Fruit fly (Drosophila melanogaster) whole organism, larva: ENCODE data around the gene CG12608.

Experiments used
- noc ChIP-seq: fragments of 200-800 bp; sonication (Bioruptor generic); optimal IDR thresholded peaks from 3 replicates; lab custom pipeline; 2019; ENCODE audit warnings: missing biosample characterization, mild to moderate bottlenecking, missing genetic modification characterization, moderate library complexity

The CG12608 gene

dm6 chrX:15344473-15345331, at the start of gene CG12608, which contains the start of gene Prp5:
TSS of gene CG12608 (minus strand) at chrX:15344625.
TSS of gene Prp5 (plus strand) at chrX:15345169.
- no peak for TF ChIP-seq noc (tag; lab: Kevin White, UChicago)

dm6 chrX:15387344-15387743, 42.9 kb upstream of the CG12608 start:
- no peak for TF ChIP-seq noc (tag; lab: Kevin White, UChicago)

- TF ChIP-seq noc (tag; lab: Kevin White, UChicago), result no peak
Observed at dm6 chrX:15385176-15386056, 41.0 kb upstream of the CG12608 start, which contains the start of gene CG9164. TSS of gene CG9164 (minus strand) at chrX:15385441.

dm6 chrX:15383513-15384373, 39.3 kb upstream of the CG12608 start:
- TF ChIP-seq noc (tag; lab: Kevin White, UChicago), result no peak

- no peak for TF ChIP-seq noc (tag; lab: Kevin White, UChicago)
Observed at dm6 chrX:15380207-15380606, 35.8 kb upstream of the CG12608 start.

- TF ChIP-seq noc (tag; lab: Kevin White, UChicago), result no peak
Observed at dm6 chrX:15379014-15379491, 34.6 kb upstream of the CG12608 start, which contains the start of gene acj6. TSS of gene acj6 (minus strand) at chrX:15379064.

- TF ChIP-seq noc (tag; lab: Kevin White, UChicago), result no peak
Observed at dm6 chrX:15370103-15370502, 25.7 kb upstream of the CG12608 start.

- no peak for TF ChIP-seq noc (tag; lab: Kevin White, UChicago)
Observed at dm6 chrX:15364467-15364866, 20.0 kb upstream of the CG12608 start.

- no peak for TF ChIP-seq noc (tag; lab: Kevin White, UChicago)
Observed at dm6 chrX:15363649-15364048, 19.2 kb upstream of the CG12608 start.

dm6 chrX:15360961-15361360, 16.5 kb upstream of the CG12608 start, which contains the start of gene Pp1-13C:
TSS of gene Pp1-13C (minus strand) at chrX:15361061.
- no peak for TF ChIP-seq noc (tag; lab: Kevin White, UChicago)

- no peak for TF ChIP-seq noc (tag; lab: Kevin White, UChicago)
Observed at dm6 chrX:15356410-15356809, 12.0 kb upstream of the CG12608 start.

- TF ChIP-seq noc (tag; lab: Kevin White, UChicago), result no peak
Observed at dm6 chrX:15353654-15354053, 9.2 kb upstream of the CG12608 start.

- no peak for TF ChIP-seq noc (tag; lab: Kevin White, UChicago)
Observed at dm6 chrX:15352692-15353091, 8.3 kb upstream of the CG12608 start.

- no peak for TF ChIP-seq noc (tag; lab: Kevin White, UChicago)
Observed at dm6 chrX:15342017-15342416, 2.4 kb downstream of the CG12608 start, which contains the start of gene CG9123. TSS of gene CG9123 (minus strand) at chrX:15342117.
